Worm (Caenorhabditis elegans) whole organism, L1 larva: ENCODE measurements around the gene M162.15.

Source experiments
- efl-1 ChIP-seq, 4 experiments: fragments of 150-350 bp; optimal IDR thresholded peaks in 3 of 4; peaks in 1 of 4; 1 replicate in 1 of 4; 2 replicates in 3 of 4; lab custom pipeline; 2014; ENCODE audit warnings: missing biosample characterization in 2 of 4, missing genetic modification characterization in 2 of 4, missing genetic modification reagents in 2 of 4
- nhr-76 ChIP-seq: sonication (generic microtip); optimal IDR thresholded peaks from 2 replicates; lab custom pipeline; 2017; ENCODE audit warnings: missing biosample characterization, missing genetic modification characterization
- nhr-77 ChIP-seq: fragments of 150-350 bp; optimal IDR thresholded peaks from 2 replicates; lab custom pipeline; 2014; ENCODE audit warnings: missing biosample characterization, missing genetic modification characterization
- unc-62 ChIP-seq: fragments of 150-350 bp; optimal IDR thresholded peaks from 2 replicates; lab custom pipeline; 2014; ENCODE audit warnings: missing biosample characterization, missing genetic modification reagents, missing genetic modification characterization

ce11 chrV:19724589-19724988, 47.0 kb downstream of the M162.15 start:
- TF ChIP-seq nhr-77 (tag; lab: Kevin White, UChicago): no peak
- TF ChIP-seq nhr-76 (tag; lab: Kevin White, UChicago): no peak
- no peak for TF ChIP-seq efl-1 (optimal IDR thresholded peaks at IDR 0.05; lab: Kevin White, UChicago)
- TF ChIP-seq efl-1 (GFP tag; optimal IDR thresholded peaks at IDR 0.05 in 1 of 2; lab: Kevin White, UChicago): no peak
- no peak for TF ChIP-seq unc-62
